Fruit fly (Drosophila melanogaster): ENCODE data around the gene Spg7.

- TF ChIP-seq fd96Ca (GFP tag; IDR thresholded peaks at IDR 0.05), result peak; percentile 73; the same call in 2 of the 3 replicates
- TF ChIP-seq CG17806 (tag; optimal IDR thresholded peaks at IDR 0.05), result peak; percentile 43
- TF ChIP-seq CG12605 (GFP tag; IDR thresholded peaks at IDR 0.05), result peak; percentile 68
- TF ChIP-seq Snoo (tag; optimal IDR thresholded peaks at IDR 0.05), result peak; percentile 51
These were observed 49.9 kb downstream of the Spg7 start for dm6 chrX:2647950-2648613.
